Fruit fly (Drosophila melanogaster): Measurements from ENCODE around the gene btn.

The btn gene

DNA sequence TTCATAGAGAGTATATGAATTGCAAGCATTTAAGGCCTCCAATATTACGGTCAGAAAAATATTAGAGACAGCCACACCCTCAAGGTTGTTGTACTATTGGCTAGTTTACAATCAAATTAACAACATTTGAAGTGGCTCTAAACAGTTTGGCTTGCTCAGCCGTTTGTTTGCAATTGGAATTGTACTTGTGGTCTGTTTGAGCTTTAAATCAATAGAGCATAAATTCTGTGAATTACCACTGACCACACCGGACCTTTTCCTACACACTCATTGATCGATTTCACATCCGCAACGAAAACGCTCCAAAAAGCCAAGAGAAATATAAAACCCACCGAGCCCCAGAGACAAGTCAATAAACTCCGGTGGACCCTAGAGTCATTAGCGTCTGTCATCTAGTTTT lies 12.8 kb downstream of the btn start:
- TF ChIP-seq CG12768 (GFP tag; optimal IDR thresholded peaks at IDR 0.05): no peak
- TF ChIP-seq Clk (GFP tag; optimal IDR thresholded peaks at IDR 0.05): no peak

DNA sequence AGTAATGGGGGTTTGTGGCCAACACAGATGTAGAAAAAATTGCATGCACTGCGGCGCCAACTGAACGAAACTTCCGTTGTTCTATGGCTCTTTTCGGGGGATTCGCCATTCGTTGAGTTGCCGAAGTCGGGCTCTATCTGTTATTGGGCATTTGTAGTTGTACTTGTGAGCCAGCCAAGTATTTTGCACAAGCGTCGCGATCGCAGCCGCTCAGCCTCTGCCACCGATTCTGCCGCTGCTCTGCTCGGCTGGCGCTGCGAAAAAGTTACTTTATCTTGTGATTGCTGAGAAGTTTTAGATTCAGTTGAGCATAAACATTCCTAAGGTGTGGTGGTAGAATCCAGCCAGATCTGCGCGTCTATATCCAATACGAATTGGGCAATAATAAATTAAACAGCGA lies 16.5 kb downstream of the btn start, which contains the start of gene CG33110:
CG33110 (plus strand) TSS at position 301 of the 400 bp plus-strand sequence.
- no peak for TF ChIP-seq CG14711 (tag; optimal IDR thresholded peaks at IDR 0.05)
- no peak for TF ChIP-seq CG1620 (GFP tag; optimal IDR thresholded peaks at IDR 0.05)
- TF ChIP-seq CG33017 (tag; optimal IDR thresholded peaks at IDR 0.05): no peak
- TF ChIP-seq Crg-1 (GFP tag; optimal IDR thresholded peaks at IDR 0.05): no peak
- TF ChIP-seq CG5204 (GFP tag; optimal IDR thresholded peaks at IDR 0.05): no peak
- TF ChIP-seq CG11617 (GFP tag; optimal IDR thresholded peaks at IDR 0.05): no peak
- TF ChIP-seq Hr96 (GFP tag; optimal IDR thresholded peaks at IDR 0.05): no peak
- TF ChIP-seq Clk (GFP tag; optimal IDR thresholded peaks at IDR 0.05): no peak
- TF ChIP-seq CG7101 (tag; optimal IDR thresholded peaks at IDR 0.05): no peak
- no peak for TF ChIP-seq Mnt (GFP tag; optimal IDR thresholded peaks at IDR 0.05)
- no peak for TF ChIP-seq cnc (optimal IDR thresholded peaks at IDR 0.05)
- no peak for TF ChIP-seq pad (GFP tag; optimal IDR thresholded peaks at IDR 0.05)
- TF ChIP-seq CG12768 (GFP tag; optimal IDR thresholded peaks at IDR 0.05): no peak
- TF ChIP-seq CG7045 (GFP tag; optimal IDR thresholded peaks at IDR 0.05): no peak
- TF ChIP-seq kay (GFP tag; ENCODE audit: borderline replicate concordance): no peak
- no peak for TF ChIP-seq bab1 (GFP tag; optimal IDR thresholded peaks at IDR 0.05)
- no peak for TF ChIP-seq tj (GFP tag; optimal IDR thresholded peaks at IDR 0.05)
- TF ChIP-seq cic (GFP tag; optimal IDR thresholded peaks at IDR 0.05): no peak
- TF ChIP-seq ovo (GFP tag; optimal IDR thresholded peaks at IDR 0.05): no peak

DNA sequence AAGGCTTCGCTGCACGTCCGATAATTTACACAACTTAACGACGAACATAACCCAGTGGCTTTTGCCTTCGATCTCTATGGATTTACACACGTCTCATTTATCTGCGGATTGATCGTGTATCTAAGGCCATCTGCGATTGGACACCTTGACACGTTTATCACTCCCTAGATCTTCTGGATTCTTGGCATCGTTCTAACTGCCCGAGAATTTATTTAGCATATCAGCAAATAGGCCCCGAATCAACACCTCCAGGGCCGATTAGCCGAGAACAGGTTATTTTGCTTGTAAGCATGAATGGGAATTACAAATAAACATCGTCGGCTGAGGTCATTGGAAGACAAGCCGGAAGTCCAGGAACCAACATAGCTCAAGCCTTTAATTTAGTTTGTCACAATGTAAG lies 17.9 kb downstream of the btn start:
- TF ChIP-seq toe (GFP tag; optimal IDR thresholded peaks at IDR 0.05): no peak
- no peak for TF ChIP-seq bab1 (GFP tag; optimal IDR thresholded peaks at IDR 0.05)
- TF ChIP-seq Mnt (GFP tag; optimal IDR thresholded peaks at IDR 0.05): no peak
- no peak for TF ChIP-seq Crg-1 (GFP tag; optimal IDR thresholded peaks at IDR 0.05)
- no peak for TF ChIP-seq pad (GFP tag; optimal IDR thresholded peaks at IDR 0.05)
- no peak for TF ChIP-seq CG5204 (GFP tag; optimal IDR thresholded peaks at IDR 0.05)
- no peak for TF ChIP-seq CG14711 (tag; optimal IDR thresholded peaks at IDR 0.05)
- TF ChIP-seq CG1620 (GFP tag; optimal IDR thresholded peaks at IDR 0.05): no peak
- TF ChIP-seq cic (GFP tag; optimal IDR thresholded peaks at IDR 0.05): no peak
- no peak for TF ChIP-seq CG11617 (GFP tag; optimal IDR thresholded peaks at IDR 0.05)
- TF ChIP-seq Hr96 (GFP tag; optimal IDR thresholded peaks at IDR 0.05): no peak
- no peak for TF ChIP-seq CG7045 (GFP tag; optimal IDR thresholded peaks at IDR 0.05)
- no peak for TF ChIP-seq CG7101 (tag; optimal IDR thresholded peaks at IDR 0.05)
- TF ChIP-seq cnc (optimal IDR thresholded peaks at IDR 0.05): no peak
- no peak for TF ChIP-seq tj (GFP tag; optimal IDR thresholded peaks at IDR 0.05)
- no peak for TF ChIP-seq ovo (GFP tag; optimal IDR thresholded peaks at IDR 0.05)
- no peak for TF ChIP-seq kay (GFP tag; ENCODE audit: borderline replicate concordance)
- TF ChIP-seq CG12768 (GFP tag; optimal IDR thresholded peaks at IDR 0.05): no peak
- no peak for TF ChIP-seq CG33017 (tag; optimal IDR thresholded peaks at IDR 0.05)
- TF ChIP-seq Clk (GFP tag; optimal IDR thresholded peaks at IDR 0.05): no peak

DNA sequence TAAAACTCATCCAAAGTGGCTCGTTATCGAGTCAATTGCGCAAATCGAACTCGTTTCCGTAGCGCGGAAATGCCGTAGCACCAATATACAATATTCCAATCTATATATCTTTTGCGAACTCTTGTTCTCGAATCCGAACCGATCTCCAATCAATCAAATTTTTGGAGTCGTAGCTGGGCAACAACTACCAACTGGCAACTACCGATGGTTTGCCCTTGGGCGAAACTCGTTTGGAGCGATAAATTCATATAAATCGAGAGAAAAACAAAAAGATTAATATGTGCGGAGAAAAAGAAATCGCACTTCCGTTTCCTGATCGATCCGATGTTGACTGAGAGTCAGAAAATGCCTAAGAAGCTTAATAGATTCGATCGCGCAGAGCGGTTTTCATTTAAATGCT lies 20.7 kb downstream of the btn start:
- TF ChIP-seq Crg-1 (GFP tag; optimal IDR thresholded peaks at IDR 0.05) (no peak), cnc (optimal IDR thresholded peaks at IDR 0.05) (no peak), cic (GFP tag; optimal IDR thresholded peaks at IDR 0.05) (no peak), CG7101 (tag; optimal IDR thresholded peaks at IDR 0.05) (no peak), CG12768 (GFP tag; optimal IDR thresholded peaks at IDR 0.05) (no peak), ovo (GFP tag; optimal IDR thresholded peaks at IDR 0.05) (no peak), toe (GFP tag; optimal IDR thresholded peaks at IDR 0.05) (no peak), CG5204 (GFP tag; optimal IDR thresholded peaks at IDR 0.05) (no peak), tj (GFP tag; optimal IDR thresholded peaks at IDR 0.05) (no peak), CG7045 (GFP tag; optimal IDR thresholded peaks at IDR 0.05) (no peak), CG1620 (GFP tag; optimal IDR thresholded peaks at IDR 0.05) (no peak), CG14711 (tag; optimal IDR thresholded peaks at IDR 0.05) (no peak), Hr96 (GFP tag; optimal IDR thresholded peaks at IDR 0.05) (no peak), Mnt (GFP tag; optimal IDR thresholded peaks at IDR 0.05) (no peak), pad (GFP tag; optimal IDR thresholded peaks at IDR 0.05) (no peak), bab1 (GFP tag; optimal IDR thresholded peaks at IDR 0.05) (no peak), CG33017 (tag; optimal IDR thresholded peaks at IDR 0.05) (no peak), kay (GFP tag; ENCODE audit: borderline replicate concordance) (no peak)

DNA sequence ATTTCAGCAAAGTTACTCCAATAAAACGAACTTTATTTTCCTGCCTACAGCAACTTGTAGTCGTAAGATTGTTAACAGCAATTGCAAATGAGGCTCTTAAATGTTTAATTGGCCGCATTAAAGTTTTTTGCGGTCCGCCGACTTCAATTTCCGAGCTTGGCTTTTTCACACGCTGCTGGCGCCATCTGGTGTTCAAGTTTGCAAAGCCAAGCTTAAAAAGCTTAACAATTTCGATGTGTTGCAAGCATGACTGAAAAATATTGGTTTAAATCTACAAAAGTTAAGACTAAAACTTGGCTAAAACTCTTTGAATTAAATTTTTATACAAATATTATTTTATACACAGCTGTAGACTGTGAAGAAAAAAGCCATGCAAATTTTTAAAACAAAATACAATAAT lies 21.7 kb downstream of the btn start:
- TF ChIP-seq CG12768 (GFP tag; optimal IDR thresholded peaks at IDR 0.05) (no peak), CG7045 (GFP tag; optimal IDR thresholded peaks at IDR 0.05) (no peak), cic (GFP tag; optimal IDR thresholded peaks at IDR 0.05) (no peak), ovo (GFP tag; optimal IDR thresholded peaks at IDR 0.05) (no peak), CG11617 (GFP tag; optimal IDR thresholded peaks at IDR 0.05) (no peak), CG14711 (tag; optimal IDR thresholded peaks at IDR 0.05) (no peak), Crg-1 (GFP tag; optimal IDR thresholded peaks at IDR 0.05) (no peak), Hr96 (GFP tag; optimal IDR thresholded peaks at IDR 0.05) (no peak), Clk (GFP tag; optimal IDR thresholded peaks at IDR 0.05) (no peak)

DNA sequence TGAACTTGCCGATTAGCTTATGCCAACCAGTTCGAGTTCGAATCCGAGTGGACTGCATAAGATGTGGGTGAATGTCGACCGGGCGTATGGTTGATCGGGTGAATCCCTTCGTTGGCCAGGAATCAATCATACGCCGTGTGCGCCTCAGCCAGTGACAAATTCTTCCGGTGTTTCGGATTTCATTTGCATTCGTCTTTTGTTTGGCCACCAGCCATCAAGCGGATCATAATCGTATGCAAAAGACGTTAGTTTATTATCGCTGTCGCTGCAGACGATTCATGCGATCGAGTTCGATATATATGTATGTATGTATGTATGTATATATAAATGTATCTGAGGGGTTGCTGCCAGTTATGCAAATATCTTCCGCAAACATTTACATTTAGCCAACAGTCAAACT lies 22.3 kb downstream of the btn start:
- TF ChIP-seq CG7045 (GFP tag; optimal IDR thresholded peaks at IDR 0.05) (no peak), CG11617 (GFP tag; optimal IDR thresholded peaks at IDR 0.05) (no peak), CG12768 (GFP tag; optimal IDR thresholded peaks at IDR 0.05) (no peak), ovo (GFP tag; optimal IDR thresholded peaks at IDR 0.05) (no peak), cic (GFP tag; optimal IDR thresholded peaks at IDR 0.05) (no peak), tj (GFP tag; optimal IDR thresholded peaks at IDR 0.05) (no peak), CG5204 (GFP tag; optimal IDR thresholded peaks at IDR 0.05) (no peak)

DNA sequence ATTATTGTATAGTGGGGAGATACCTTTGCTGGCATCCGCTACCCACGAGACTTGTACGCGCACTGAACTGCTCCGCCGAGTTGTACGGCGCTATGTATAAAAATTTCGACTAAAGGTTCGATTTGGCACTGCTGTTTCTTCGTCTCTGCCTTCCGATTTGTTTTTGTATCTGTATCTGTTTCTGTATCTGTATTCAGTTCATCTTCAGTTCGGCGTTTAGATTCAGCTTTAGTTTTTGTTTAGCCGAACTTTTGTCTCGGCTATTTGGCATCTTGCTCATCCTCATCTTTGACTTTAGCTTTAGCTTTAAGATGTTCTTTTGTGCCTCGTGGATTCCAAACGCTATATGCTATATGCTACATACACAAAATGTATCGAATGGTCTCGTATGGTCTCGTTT lies 23.9 kb downstream of the btn start, which contains the start of gene sit:
sit (minus strand) TSS at position 71 of the 400 bp plus-strand sequence.
- TF ChIP-seq Hr96 (GFP tag; optimal IDR thresholded peaks at IDR 0.05): no peak
- no peak for TF ChIP-seq CG1620 (GFP tag; optimal IDR thresholded peaks at IDR 0.05)
- TF ChIP-seq CG12768 (GFP tag; optimal IDR thresholded peaks at IDR 0.05): no peak
- no peak for TF ChIP-seq tj (GFP tag; optimal IDR thresholded peaks at IDR 0.05)
- no peak for TF ChIP-seq CG11617 (GFP tag; optimal IDR thresholded peaks at IDR 0.05)
- TF ChIP-seq CG14711 (tag; optimal IDR thresholded peaks at IDR 0.05): no peak
- TF ChIP-seq Mnt (GFP tag; optimal IDR thresholded peaks at IDR 0.05): no peak
- TF ChIP-seq toe (GFP tag; optimal IDR thresholded peaks at IDR 0.05): no peak
- TF ChIP-seq ovo (GFP tag; optimal IDR thresholded peaks at IDR 0.05): no peak
- no peak for TF ChIP-seq kay (GFP tag; ENCODE audit: borderline replicate concordance)
